Fruit fly (Drosophila melanogaster): ENCODE data around the gene Dys.

Dys gene

dm6 chr3R:19623606-19624005, 162.7 kb downstream of the Dys start (continued):
- peak; percentile 57 for TF ChIP-seq CG11762 (GFP tag; optimal IDR thresholded peaks at IDR 0.05; ENCODE audit: insufficient read depth)
- peak; percentile 75 for TF ChIP-seq CG32006 (GFP tag; optimal IDR thresholded peaks at IDR 0.05)
- TF ChIP-seq vri (GFP tag; optimal IDR thresholded peaks at IDR 0.05): no peak
- peak; percentile 72 for TF ChIP-seq CG6163 (GFP tag; IDR thresholded peaks at IDR 0.05)
- TF ChIP-seq CG3919 (GFP tag; optimal IDR thresholded peaks at IDR 0.05): peak; percentile 79
- TF ChIP-seq CG16779 (tag; optimal IDR thresholded peaks at IDR 0.05): no peak
- peak; percentile 68 for TF ChIP-seq Lpt (GFP tag; optimal IDR thresholded peaks at IDR 0.05)
- TF ChIP-seq salr (GFP tag; optimal IDR thresholded peaks at IDR 0.05): peak; percentile 29 to 46
- TF ChIP-seq CG8319 (GFP tag; optimal IDR thresholded peaks at IDR 0.05): peak; percentile 53
- TF ChIP-seq fkh (GFP tag; optimal IDR thresholded peaks at IDR 0.05): no peak
- TF ChIP-seq fd59A (GFP tag; optimal IDR thresholded peaks at IDR 0.05): peak; percentile 43
- TF ChIP-seq Sox14 (GFP tag; optimal IDR thresholded peaks at IDR 0.05): peak; percentile 78
- peak; percentile 94 for TF ChIP-seq Eip78C (GFP tag)
- peak; percentile 78 for TF ChIP-seq CG6792 (GFP tag; optimal IDR thresholded peaks at IDR 0.05)
- TF ChIP-seq CG3032 (tag; optimal IDR thresholded peaks at IDR 0.05): peak; percentile 54
- TF ChIP-seq CG8119 (GFP tag; IDR thresholded peaks at IDR 0.05): peak; percentile 66
- TF ChIP-seq esn (GFP tag; optimal IDR thresholded peaks at IDR 0.05): peak; percentile 82
- peak; percentile 80 for TF ChIP-seq topi (GFP tag; optimal IDR thresholded peaks at IDR 0.05)
- peak; percentile 80 for TF ChIP-seq Hr39 (GFP tag; optimal IDR thresholded peaks at IDR 0.05)
- TF ChIP-seq Blimp-1 (GFP tag; optimal IDR thresholded peaks at IDR 0.05): peak; percentile 28
- TF ChIP-seq CG8632 (GFP tag; optimal IDR thresholded peaks at IDR 0.05): peak; percentile 69
- peak; percentile 42 for TF ChIP-seq Gug (GFP tag; IDR thresholded peaks at IDR 0.05)
- peak; percentile 22 for TF ChIP-seq dac (GFP tag; optimal IDR thresholded peaks at IDR 0.05)
- TF ChIP-seq CG4318 (GFP tag; optimal IDR thresholded peaks at IDR 0.05): peak; percentile 59
- peak; percentile 81 for TF ChIP-seq Met (GFP tag; optimal IDR thresholded peaks at IDR 0.05)
- TF ChIP-seq CG6854 (GFP tag; optimal IDR thresholded peaks at IDR 0.05): no peak
- TF ChIP-seq ss (GFP tag; optimal IDR thresholded peaks at IDR 0.05): peak in 1 of 2 experiments; percentile 50
- TF ChIP-seq pdm3 (GFP tag; optimal IDR thresholded peaks at IDR 0.05): peak; percentile 82
- peak; percentile 76 for TF ChIP-seq Smox (GFP tag; optimal IDR thresholded peaks at IDR 0.05)
- peak; percentile 70 for TF ChIP-seq Ets21C (GFP tag; optimal IDR thresholded peaks at IDR 0.05)
- peak; percentile 60 for TF ChIP-seq CG10631 (GFP tag; optimal IDR thresholded peaks at IDR 0.05)
- no peak for TF ChIP-seq Eip93F (GFP tag; optimal IDR thresholded peaks at IDR 0.05)
- TF ChIP-seq eg (GFP tag; IDR thresholded peaks at IDR 0.05): peak; percentile 80
- TF ChIP-seq CG9139 (GFP tag; optimal IDR thresholded peaks at IDR 0.05): peak; percentile 37
- peak; percentile 77 for TF ChIP-seq cyc (GFP tag; optimal IDR thresholded peaks at IDR 0.05)
- TF ChIP-seq Hr4 (GFP tag; optimal IDR thresholded peaks at IDR 0.05): peak; percentile 74
- TF ChIP-seq CG10669 (GFP tag; optimal IDR thresholded peaks at IDR 0.05): peak; percentile 65
- peak; percentile 25 for TF ChIP-seq CG7368 (GFP tag; optimal IDR thresholded peaks at IDR 0.05)

dm6 chr3R:19624482-19624881, 163.6 kb downstream of the Dys start:
- no peak for TF ChIP-seq CG10669 (GFP tag; optimal IDR thresholded peaks at IDR 0.05)
- TF ChIP-seq CG10631 (GFP tag; optimal IDR thresholded peaks at IDR 0.05): no peak
- no peak for TF ChIP-seq CG6854 (GFP tag; optimal IDR thresholded peaks at IDR 0.05)
- peak; percentile 2 for TF ChIP-seq CG9139 (GFP tag; optimal IDR thresholded peaks at IDR 0.05)
- no peak for TF ChIP-seq acj6 (GFP tag; optimal IDR thresholded peaks at IDR 0.05)
- TF ChIP-seq CG32006 (GFP tag; optimal IDR thresholded peaks at IDR 0.05): no peak
- no peak for TF ChIP-seq CG31627 (GFP tag; optimal IDR thresholded peaks at IDR 0.05)
- no peak for TF ChIP-seq vri (GFP tag; optimal IDR thresholded peaks at IDR 0.05)
- TF ChIP-seq spab (GFP tag; optimal IDR thresholded peaks at IDR 0.05): no peak
- TF ChIP-seq CG16779 (tag; optimal IDR thresholded peaks at IDR 0.05): no peak
- no peak for TF ChIP-seq CG6792 (GFP tag; optimal IDR thresholded peaks at IDR 0.05)
- no peak for TF ChIP-seq CG11902 (GFP tag; optimal IDR thresholded peaks at IDR 0.05)
- no peak for TF ChIP-seq OdsH (GFP tag; optimal IDR thresholded peaks at IDR 0.05)
- TF ChIP-seq CG6163 (GFP tag; IDR thresholded peaks at IDR 0.05): peak; percentile 10; the same call in 1 of the 3 replicates
- TF ChIP-seq Ets21C (GFP tag; optimal IDR thresholded peaks at IDR 0.05): no peak
- TF ChIP-seq svp (GFP tag): peak; percentile 56
- TF ChIP-seq Met (GFP tag; optimal IDR thresholded peaks at IDR 0.05): no peak
- no peak for TF ChIP-seq Sox14 (GFP tag; optimal IDR thresholded peaks at IDR 0.05)
- no peak for TF ChIP-seq CG8632 (GFP tag; optimal IDR thresholded peaks at IDR 0.05)
- no peak for TF ChIP-seq Ets96B (tag; optimal IDR thresholded peaks at IDR 0.05)
- no peak for TF ChIP-seq CG11762 (GFP tag; optimal IDR thresholded peaks at IDR 0.05; ENCODE audit: insufficient read depth)
- no peak for TF ChIP-seq lz (GFP tag; optimal IDR thresholded peaks at IDR 0.05)
- no peak for TF ChIP-seq fd59A (GFP tag; optimal IDR thresholded peaks at IDR 0.05)
- TF ChIP-seq CG15336 (GFP tag; IDR thresholded peaks at IDR 0.05): no peak
- TF ChIP-seq esn (GFP tag; optimal IDR thresholded peaks at IDR 0.05): no peak
- TF ChIP-seq CG7368 (GFP tag; optimal IDR thresholded peaks at IDR 0.05): no peak
- no peak for TF ChIP-seq Hr39 (GFP tag; optimal IDR thresholded peaks at IDR 0.05)
- TF ChIP-seq Sox102F (GFP tag; optimal IDR thresholded peaks at IDR 0.05): no peak
- peak; percentile 63 for TF ChIP-seq CG1621 (tag; optimal IDR thresholded peaks at IDR 0.05)
